Fruit fly (Drosophila melanogaster): ENCODE measurements around the gene Acsx3.

- TF ChIP-seq CG8478 (optimal IDR thresholded peaks at IDR 0.05) (no peak), usp (GFP tag; optimal IDR thresholded peaks at IDR 0.05) (no peak), Dll (optimal IDR thresholded peaks at IDR 0.05) (no peak), psq (optimal IDR thresholded peaks at IDR 0.05) (no peak), pan (optimal IDR thresholded peaks at IDR 0.05) (no peak)
These were observed 41.1 kb downstream of the Acsx3 start for dm6 chr3R:19822138-19822537.
